Worm (Caenorhabditis elegans): ENCODE data around the gene R13H4.2.

DNA sequence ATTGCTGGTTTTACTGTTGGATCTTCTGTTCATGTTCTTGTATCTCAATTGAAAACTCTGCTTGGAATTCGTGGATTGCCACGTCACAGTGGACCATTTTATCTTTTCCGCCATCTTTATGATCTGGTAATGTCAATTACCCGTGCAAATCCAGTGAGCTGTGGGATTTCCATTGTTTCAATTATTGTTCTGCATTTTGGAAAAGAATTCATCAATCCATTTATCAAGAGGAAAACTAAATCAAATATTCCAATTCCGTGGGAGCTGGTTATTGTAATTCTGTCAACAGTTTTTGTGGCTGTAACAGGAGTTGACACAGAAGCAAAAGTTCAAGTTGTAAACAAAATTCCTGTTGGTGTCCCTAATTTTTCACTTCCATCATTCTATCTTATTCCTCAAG, 40.5 kb downstream of the R13H4.2 start:
- TF ChIP-seq him-1 (tag; optimal IDR thresholded peaks at IDR 0.05) (no peak), W03F9.2 (tag; optimal IDR thresholded peaks at IDR 0.05) (no peak), dao-5 (tag; optimal IDR thresholded peaks at IDR 0.05) (no peak)
